Worm (Caenorhabditis elegans) whole organism, L1 larva: ENCODE data around the gene F19H6.6.

Source experiments
- C34B4.2 ChIP-seq: sonication (generic microtip); optimal IDR thresholded peaks from 2 replicates; lab custom pipeline; 2017; ENCODE audit warnings: mild to moderate bottlenecking, missing genetic modification characterization, missing compliant biosample characterization
- Y116A8C.19 ChIP-seq: sonication (generic microtip); optimal IDR thresholded peaks from 2 replicates; lab custom pipeline; 2016; ENCODE audit warnings: missing compliant biosample characterization, missing genetic modification characterization, borderline replicate concordance
- ceh-63 ChIP-seq: fragments of 200-800 bp; sonication (Bioruptor generic); optimal IDR thresholded peaks from 2 replicates; lab custom pipeline; 2018; ENCODE audit warnings: mild to moderate bottlenecking, missing genetic modification characterization, missing compliant biosample characterization
- ceh-8 ChIP-seq: fragments of 200-800 bp; sonication (Bioruptor generic); optimal IDR thresholded peaks from 2 replicates; lab custom pipeline; 2018; ENCODE audit warnings: mild to moderate bottlenecking, missing genetic modification characterization, moderate library complexity, missing compliant biosample characterization
- ceh-88 ChIP-seq: fragments of 200-800 bp; sonication (Bioruptor generic); IDR thresholded peaks from 2 replicates; pipeline ENCODE4 v1.3.6; 2022; ENCODE audit warnings: missing genetic modification characterization, missing compliant biosample characterization
- dpl-1 ChIP-seq, 3 experiments: fragments of 150-350 bp in 2 of 3; sonication (generic microtip) in 1 of 3; optimal IDR thresholded peaks; 2 replicates each; lab custom pipeline; 2014 to 2017; ENCODE audit warnings: missing biosample characterization in 3 of 3, missing genetic modification characterization in 3 of 3, missing genetic modification reagents in 3 of 3
- dsc-1 ChIP-seq: sonication (generic microtip); optimal IDR thresholded peaks from 2 replicates; lab custom pipeline; 2016; ENCODE audit warnings: mild to moderate bottlenecking, missing genetic modification characterization, missing compliant biosample characterization
- efl-1 ChIP-seq, 4 experiments: fragments of 150-350 bp; optimal IDR thresholded peaks in 3 of 4; peaks in 1 of 4; 1 replicate in 1 of 4; 2 replicates in 3 of 4; lab custom pipeline; 2014; ENCODE audit warnings: missing biosample characterization in 2 of 4, missing genetic modification characterization in 2 of 4, missing genetic modification reagents in 2 of 4
- efl-3 ChIP-seq: fragments of 200-800 bp; sonication (Bioruptor generic); optimal IDR thresholded peaks from 2 replicates; lab custom pipeline; 2018; ENCODE audit warnings: mild to moderate bottlenecking, missing genetic modification characterization, missing compliant biosample characterization
- egl-13 ChIP-seq: sonication (generic microtip); optimal IDR thresholded peaks from 2 replicates; lab custom pipeline; 2016; ENCODE audit warnings: missing genotype, missing genetic modification reagents, missing genetic modification characterization, missing compliant biosample characterization
- elt-2 ChIP-seq: sonication (generic microtip); optimal IDR thresholded peaks from 2 replicates; lab custom pipeline; 2016; ENCODE audit warnings: missing genetic modification characterization, mild to moderate bottlenecking, inconsistent platforms, missing compliant biosample characterization, missing genetic modification reagents
- fkh-10 ChIP-seq: sonication (generic microtip); optimal IDR thresholded peaks from 2 replicates; lab custom pipeline; 2017; ENCODE audit warnings: missing biosample characterization, missing genetic modification reagents, missing genetic modification characterization
- fkh-4 ChIP-seq: sonication (generic microtip); optimal IDR thresholded peaks from 2 replicates; lab custom pipeline; 2016; ENCODE audit warnings: missing compliant biosample characterization, missing genetic modification characterization, borderline replicate concordance
- fos-1 ChIP-seq: fragments of 150-350 bp; optimal IDR thresholded peaks from 2 replicates; lab custom pipeline; 2014; ENCODE audit warnings: missing biosample characterization, missing genetic modification characterization
- grh-1 ChIP-seq: fragments of 200-800 bp; sonication (Bioruptor generic); IDR thresholded peaks from 2 replicates; pipeline ENCODE4 v1.3.6; 2022; ENCODE audit warnings: missing genetic modification reagents, missing genetic modification characterization, missing compliant biosample characterization
- hlh-17 ChIP-seq: fragments of 200-800 bp; sonication (Bioruptor generic); optimal IDR thresholded peaks from 2 replicates; lab custom pipeline; 2018; ENCODE audit warnings: missing genetic modification characterization, mild to moderate bottlenecking, missing compliant biosample characterization, moderate library complexity, borderline replicate concordance
- hlh-4 ChIP-seq: sonication (generic microtip); optimal IDR thresholded peaks from 2 replicates; lab custom pipeline; 2016; ENCODE audit warnings: mild to moderate bottlenecking, missing genetic modification characterization, missing compliant biosample characterization
- lin-13 ChIP-seq: fragments of 150-350 bp; optimal IDR thresholded peaks from 2 replicates; lab custom pipeline; 2014; ENCODE audit warnings: missing biosample characterization, missing genetic modification reagents, missing genetic modification characterization
- lin-14 ChIP-seq: fragments of 200-800 bp; sonication (Bioruptor generic); optimal IDR thresholded peaks from 2 replicates; lab custom pipeline; 2018; ENCODE audit warnings: mild to moderate bottlenecking, missing genetic modification characterization, moderate library complexity, missing compliant biosample characterization
- lin-15B ChIP-seq: fragments of 150-350 bp; sonication (generic microtip); optimal IDR thresholded peaks from 3 replicates; lab custom pipeline; 2014; ENCODE audit warnings: missing biosample characterization, missing genetic modification characterization
- lin-35 ChIP-seq, 2 experiments: fragments of 150-350 bp; optimal IDR thresholded peaks; 2 replicates each; lab custom pipeline; 2014; ENCODE audit warnings: missing biosample characterization in 2 of 2, missing genetic modification characterization in 2 of 2, missing genetic modification reagents in 2 of 2
- lir-3 ChIP-seq: sonication (generic microtip); optimal IDR thresholded peaks from 2 replicates; lab custom pipeline; 2016; ENCODE audit warnings: mild to moderate bottlenecking, missing genetic modification characterization, moderate library complexity, missing compliant biosample characterization; ENCODE audit not compliant: poor library complexity
- lsy-2 ChIP-seq, 2 experiments: fragments of 150-350 bp; optimal IDR thresholded peaks; 2 replicates each; lab custom pipeline; 2014; ENCODE audit warnings: missing biosample characterization in 2 of 2, missing genetic modification characterization in 2 of 2
- mab-9 ChIP-seq: fragments of 200-800 bp; sonication (Bioruptor generic); IDR thresholded peaks from 2 replicates; pipeline ENCODE4 v1.3.6; 2022; ENCODE audit warnings: missing genetic modification reagents, missing genetic modification characterization, missing compliant biosample characterization
- mep-1 ChIP-seq: fragments of 150-350 bp; optimal IDR thresholded peaks from 2 replicates; lab custom pipeline; 2014; ENCODE audit warnings: missing biosample characterization, missing genetic modification characterization
- nhr-11 ChIP-seq: fragments of 150-350 bp; optimal IDR thresholded peaks from 2 replicates; lab custom pipeline; 2014; ENCODE audit warnings: missing biosample characterization, missing genetic modification characterization
- nhr-237 ChIP-seq: fragments of 150-350 bp; optimal IDR thresholded peaks from 2 replicates; lab custom pipeline; 2014; ENCODE audit warnings: missing biosample characterization, missing genetic modification characterization
- nhr-76 ChIP-seq: sonication (generic microtip); optimal IDR thresholded peaks from 2 replicates; lab custom pipeline; 2017; ENCODE audit warnings: missing biosample characterization, missing genetic modification characterization
- nhr-77 ChIP-seq: fragments of 150-350 bp; optimal IDR thresholded peaks from 2 replicates; lab custom pipeline; 2014; ENCODE audit warnings: missing biosample characterization, missing genetic modification characterization
- nhr-84 ChIP-seq: sonication (generic microtip); optimal IDR thresholded peaks from 2 replicates; lab custom pipeline; 2017; ENCODE audit warnings: missing biosample characterization, missing genetic modification characterization
- nhr-85 ChIP-seq: sonication (generic microtip); peaks from one replicate; lab custom pipeline; 2016; ENCODE audit warnings: missing genetic modification characterization, inconsistent platforms, missing compliant biosample characterization
- nhr-90 ChIP-seq: sonication (generic microtip); optimal IDR thresholded peaks from 2 replicates; lab custom pipeline; 2016; ENCODE audit warnings: mild to moderate bottlenecking, missing genetic modification characterization, missing compliant biosample characterization; ENCODE audit not compliant: poor library complexity
- pag-3 ChIP-seq: sonication (generic microtip); optimal IDR thresholded peaks from 2 replicates; lab custom pipeline; 2017; ENCODE audit warnings: missing genetic modification characterization, mild to moderate bottlenecking, missing compliant biosample characterization, antibody characterized with exemption, borderline replicate concordance; ENCODE audit not compliant: insufficient read depth
- pax-3 ChIP-seq: fragments of 200-800 bp; sonication (Bioruptor generic); optimal IDR thresholded peaks from 2 replicates; lab custom pipeline; 2018; ENCODE audit warnings: mild to moderate bottlenecking, missing genetic modification characterization, moderate library complexity, missing compliant biosample characterization
- pqm-1 ChIP-seq: sonication (generic microtip); optimal IDR thresholded peaks from 3 replicates; lab custom pipeline; 2017; ENCODE audit warnings: missing biosample characterization, missing genetic modification characterization
- snu-23 ChIP-seq: sonication (generic microtip); optimal IDR thresholded peaks from 2 replicates; lab custom pipeline; 2016; ENCODE audit warnings: missing genetic modification characterization, missing compliant biosample characterization
- sup-37 ChIP-seq: fragments of 200-800 bp; sonication (Bioruptor generic); optimal IDR thresholded peaks from 2 replicates; lab custom pipeline; 2018; ENCODE audit warnings: mild to moderate bottlenecking, missing genetic modification characterization, missing compliant biosample characterization
- swsn-7 ChIP-seq: sonication (generic microtip); optimal IDR thresholded peaks from 2 replicates; lab custom pipeline; 2016; ENCODE audit warnings: missing genetic modification characterization, missing compliant biosample characterization
- tbx-2 ChIP-seq: sonication (generic microtip); optimal IDR thresholded peaks from 2 replicates; lab custom pipeline; 2016; ENCODE audit warnings: missing genetic modification characterization, missing compliant biosample characterization
- unc-30 ChIP-seq: sonication (generic microtip); optimal IDR thresholded peaks from 2 replicates; lab custom pipeline; 2017; ENCODE audit warnings: missing biosample characterization, missing genetic modification characterization
- unc-62 ChIP-seq: fragments of 150-350 bp; optimal IDR thresholded peaks from 2 replicates; lab custom pipeline; 2014; ENCODE audit warnings: missing biosample characterization, missing genetic modification reagents, missing genetic modification characterization
- unc-86 ChIP-seq: sonication (generic microtip); optimal IDR thresholded peaks from 2 replicates; lab custom pipeline; 2016; ENCODE audit warnings: missing genetic modification characterization, missing compliant biosample characterization
- unc-98 ChIP-seq: fragments of 200-800 bp; sonication (Bioruptor generic); IDR thresholded peaks from 2 replicates; pipeline ENCODE4 v1.3.6; 2022; ENCODE audit warnings: missing genetic modification characterization, missing compliant biosample characterization
- ztf-11 ChIP-seq, 2 experiments: sonication (generic microtip); optimal IDR thresholded peaks; 2 replicates each; lab custom pipeline; 2016 to 2017; ENCODE audit warnings: missing genetic modification characterization in 2 of 2, missing biosample characterization in 1 of 2, missing compliant biosample characterization in 1 of 2
- ztf-4 ChIP-seq: fragments of 150-350 bp; optimal IDR thresholded peaks from 2 replicates; lab custom pipeline; 2014; ENCODE audit warnings: missing biosample characterization, missing genetic modification characterization

F19H6.6 gene

ce11 chrX:12362951-12363486, 2.4 kb downstream of the F19H6.6 start (continued):
- TF ChIP-seq lin-13 (GFP tag; lab: Kevin White, UChicago) = peak; percentile 96
- TF ChIP-seq fkh-4 (tag; lab: Kevin White, UChicago) = peak; percentile 88
- peak; percentile 93 for TF ChIP-seq pax-3 (tag; lab: Kevin White, UChicago)
- TF ChIP-seq ceh-8 (GFP tag; lab: Kevin White, UChicago) = peak; percentile 96
- TF ChIP-seq nhr-90 = peak; percentile 99
- peak; percentile 49 to 89 for TF ChIP-seq ztf-11 (tag; optimal IDR thresholded peaks at IDR 0.05; lab: Kevin White, UChicago)
- peak; percentile 68 for TF ChIP-seq unc-98
- TF ChIP-seq lin-15B = no peak
- peak; percentile 77 for TF ChIP-seq ceh-63 (GFP tag; lab: Kevin White, UChicago)
- TF ChIP-seq elt-2 = peak; percentile 91
- TF ChIP-seq nhr-84 (tag; lab: Kevin White, UChicago) = peak; percentile 97
- peak; percentile 89 for TF ChIP-seq pqm-1 (tag; lab: Kevin White, UChicago)
- peak; percentile 55 to 67 (median 65) for TF ChIP-seq dpl-1 (GFP tag; optimal IDR thresholded peaks at IDR 0.05; lab: Kevin White, UChicago)
- TF ChIP-seq unc-62 (GFP tag; lab: Kevin White, UChicago) = no peak

- TF ChIP-seq lin-35 (GFP tag; optimal IDR thresholded peaks at IDR 0.05; lab: Kevin White, UChicago) (no peak), mep-1 (tag; lab: Kevin White, UChicago) (no peak), lin-15B (no peak), fkh-10 (GFP tag; lab: Kevin White, UChicago) (no peak), mab-9 (no peak), lin-13 (GFP tag; lab: Kevin White, UChicago) (no peak), nhr-85 (tag; lab: Kevin White, UChicago) (no peak), nhr-11 (no peak), lir-3 (tag; lab: Kevin White, UChicago) (no peak)
These were observed 4.2 kb downstream of the F19H6.6 start, which contains the start of gene F19H6.5 for ce11 chrX:12364804-12365203. TSS of gene F19H6.5 (minus strand) at chrX:12364904.

ce11 chrX:12365388-12365787, 4.8 kb downstream of the F19H6.6 start, which contains the start of gene F19H6.4:
TSS of gene F19H6.4 (plus strand) at chrX:12365688.
- TF ChIP-seq snu-23 (GFP tag; lab: Kevin White, UChicago) = no peak
- TF ChIP-seq tbx-2 (tag; lab: Kevin White, UChicago) = no peak
- TF ChIP-seq lsy-2 (tag; optimal IDR thresholded peaks at IDR 0.05; lab: Kevin White, UChicago) = no peak
- no peak for TF ChIP-seq efl-3 (GFP tag; lab: Kevin White, UChicago)
- no peak for TF ChIP-seq lin-15B
- TF ChIP-seq efl-1 (optimal IDR thresholded peaks at IDR 0.05; lab: Kevin White, UChicago) = no peak
- no peak for TF ChIP-seq efl-1 (GFP tag; optimal IDR thresholded peaks at IDR 0.05 in 1 of 2; lab: Kevin White, UChicago)
- TF ChIP-seq lin-14 (GFP tag; lab: Kevin White, UChicago) = no peak
- TF ChIP-seq nhr-77 (tag; lab: Kevin White, UChicago) = no peak
- no peak for TF ChIP-seq nhr-237 (tag; lab: Kevin White, UChicago)
- TF ChIP-seq sup-37 = no peak
- no peak for TF ChIP-seq unc-62 (GFP tag; lab: Kevin White, UChicago)
- TF ChIP-seq unc-30 (tag; lab: Kevin White, UChicago) = no peak
- TF ChIP-seq egl-13 (tag; lab: Kevin White, UChicago) = no peak
- no peak for TF ChIP-seq ceh-88 (GFP tag; lab: Robert Waterston, UW)
- no peak for TF ChIP-seq pqm-1 (tag; lab: Kevin White, UChicago)

- TF ChIP-seq lsy-2 (tag; optimal IDR thresholded peaks at IDR 0.05; lab: Kevin White, UChicago) (no peak), Y116A8C.19 (tag; lab: Kevin White, UChicago) (no peak), nhr-76 (tag; lab: Kevin White, UChicago) (no peak), unc-86 (no peak), C34B4.2 (tag; lab: Kevin White, UChicago) (no peak), grh-1 (GFP tag; lab: Robert Waterston, UW) (no peak), dsc-1 (tag; lab: Kevin White, UChicago) (peak; percentile 53), hlh-17 (GFP tag; lab: Kevin White, UChicago) (no peak), swsn-7 (peak; percentile 24), ceh-63 (GFP tag; lab: Kevin White, UChicago) (no peak), fos-1 (no peak), pag-3 (tag; lab: Kevin White, UChicago) (no peak), nhr-84 (tag; lab: Kevin White, UChicago) (no peak), hlh-4 (tag; lab: Kevin White, UChicago) (no peak), sup-37 (no peak), unc-30 (tag; lab: Kevin White, UChicago) (no peak), ztf-4 (tag; lab: Kevin White, UChicago) (no peak), nhr-85 (tag; lab: Kevin White, UChicago) (peak; percentile 43)
These were observed 6.9 kb downstream of the F19H6.6 start for ce11 chrX:12367498-12367897.
